Worm (Caenorhabditis elegans) whole organism, midembryonic: ENCODE data around the gene saps-1.

Experiments used
- T22C8.4 ChIP-seq: fragments of 200-800 bp; sonication (Bioruptor generic); IDR thresholded peaks from 2 replicates; pipeline ENCODE4 v1.3.6; 2022; ENCODE audit warnings: missing genetic modification characterization, missing compliant biosample characterization
- cog-1 ChIP-seq: sonication (generic microtip); optimal IDR thresholded peaks from 2 replicates; lab custom pipeline; 2016; ENCODE audit warnings: missing genetic modification characterization, missing compliant biosample characterization
- flt-1 ChIP-seq: fragments of 200-800 bp; sonication (Bioruptor generic); IDR thresholded peaks from 2 replicates; pipeline ENCODE4 v1.3.6; 2022; ENCODE audit warnings: missing genetic modification characterization, missing compliant biosample characterization
- klf-2 ChIP-seq: fragments of 200-800 bp; sonication (Bioruptor generic); conservative IDR thresholded peaks from 2 replicates; pipeline ENCODE4 v1.3.6; 2022; ENCODE audit warnings: missing genetic modification reagents, missing genetic modification characterization, missing compliant biosample characterization
- med-1 ChIP-seq: sonication (generic microtip); optimal IDR thresholded peaks from 2 replicates; lab custom pipeline; 2017; ENCODE audit warnings: missing genetic modification characterization, mild to moderate bottlenecking, missing compliant biosample characterization, antibody characterized with exemption, missing genetic modification reagents; ENCODE audit not compliant: insufficient read depth
- ref-1 ChIP-seq: fragments of 200-800 bp; sonication (Bioruptor generic); conservative IDR thresholded peaks from 2 replicates; pipeline ENCODE4 v1.3.6; 2022; ENCODE audit warnings: missing genetic modification reagents, missing genetic modification characterization, missing compliant biosample characterization
- tab-1 ChIP-seq: fragments of 200-800 bp; sonication (Bioruptor generic); IDR thresholded peaks from 2 replicates; pipeline ENCODE4 v1.3.6; 2022; ENCODE audit warnings: missing genetic modification characterization, missing compliant biosample characterization
- ztf-23 ChIP-seq: fragments of 200-800 bp; sonication (Bioruptor generic); IDR thresholded peaks from 2 replicates; pipeline ENCODE4 v1.3.6; 2022; ENCODE audit warnings: missing genetic modification reagents, missing genetic modification characterization, missing compliant biosample characterization
- ztf-29 ChIP-seq: fragments of 200-800 bp; sonication (Bioruptor generic); IDR thresholded peaks from 2 replicates; pipeline ENCODE4 v1.3.6; 2022; ENCODE audit warnings: missing genetic modification reagents, missing genetic modification characterization, missing compliant biosample characterization

Gene saps-1

DNA sequence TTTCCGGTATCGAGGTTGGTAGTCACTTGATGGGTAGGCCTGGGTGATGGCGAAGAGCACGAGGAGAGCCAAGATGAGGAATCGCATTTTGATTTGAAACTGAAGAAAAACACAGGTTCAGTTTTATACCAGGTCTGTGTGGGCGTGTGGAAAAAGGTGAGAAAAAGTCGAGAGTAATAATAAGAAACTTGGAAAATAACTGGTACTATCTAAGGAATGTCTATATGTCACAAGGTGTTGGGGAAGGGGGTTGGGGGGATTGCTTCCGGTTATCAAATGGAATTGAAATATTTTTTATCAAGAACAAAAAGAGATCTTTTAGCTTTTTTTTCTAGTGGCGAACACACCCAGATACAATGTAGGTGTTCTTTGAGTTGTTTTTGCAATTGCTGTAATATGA is 22.1 kb downstream of the saps-1 start, which contains the start of gene nlp-51:
Gene nlp-51 (minus strand): TSS at position 101 of the 400 bp plus-strand sequence.
- TF ChIP-seq ref-1 (GFP tag; lab: Robert Waterston, UW) (no peak), ztf-29 (GFP tag; lab: Robert Waterston, UW) (no peak), klf-2 (GFP tag; lab: Robert Waterston, UW) (no peak)

DNA sequence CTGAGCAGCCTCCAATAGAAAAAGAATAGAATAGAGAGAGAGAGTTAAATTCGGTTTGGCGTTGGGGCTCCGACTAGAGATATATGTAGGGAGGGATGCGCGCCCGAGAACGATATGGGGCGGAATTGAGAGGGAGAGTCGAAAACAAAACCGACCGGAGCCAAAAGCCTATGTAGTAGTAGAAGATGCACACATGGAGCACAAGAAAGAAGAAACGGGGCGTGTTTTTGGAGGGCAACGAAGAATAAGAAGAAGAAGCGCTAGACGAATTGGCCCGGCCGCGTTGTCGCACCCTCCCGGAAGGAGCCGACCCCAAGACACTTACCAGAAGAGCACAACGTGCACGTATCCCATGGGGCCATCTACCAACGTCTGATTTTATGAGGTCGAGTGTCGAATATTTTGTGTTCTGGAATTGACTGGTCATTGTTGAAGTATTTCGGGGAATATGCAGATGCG is 31.6 kb downstream of the saps-1 start, which contains the start of gene tag-180:
Gene tag-180 (minus strand): TSS at position 409 of the 459 bp plus-strand sequence.
- TF ChIP-seq flt-1, result no peak
- TF ChIP-seq cog-1 (tag; lab: Kevin White, UChicago), result no peak
- TF ChIP-seq med-1 (GFP tag; lab: Kevin White, UChicago), result no peak
- TF ChIP-seq tab-1, result no peak
- TF ChIP-seq ref-1 (GFP tag; lab: Robert Waterston, UW), result no peak
- no peak for TF ChIP-seq ztf-23 (GFP tag; lab: Robert Waterston, UW)
- no peak for TF ChIP-seq ztf-29 (GFP tag; lab: Robert Waterston, UW)
- TF ChIP-seq klf-2 (GFP tag; lab: Robert Waterston, UW), result no peak
- TF ChIP-seq T22C8.4 (GFP tag; lab: Robert Waterston, UW), result no peak

DNA sequence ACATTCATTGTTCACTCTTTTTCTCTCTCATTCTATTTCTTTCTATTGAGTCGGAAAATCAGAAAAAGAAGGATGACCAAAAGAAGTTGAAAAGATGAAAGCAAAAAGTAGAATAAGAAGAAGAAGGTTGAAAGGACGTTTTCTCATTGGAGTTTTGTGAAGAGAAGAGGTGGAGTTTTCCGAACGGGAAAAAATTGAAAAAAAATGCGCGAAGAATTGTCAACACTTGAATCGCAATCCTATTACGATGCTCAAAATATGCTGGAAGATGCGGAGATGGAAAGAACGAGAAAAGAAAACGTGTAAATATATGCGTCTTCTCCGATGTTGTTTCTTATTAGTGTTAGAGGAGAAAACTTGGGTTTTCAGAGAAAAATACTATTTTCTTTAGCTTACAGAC is 35.9 kb downstream of the saps-1 start:
- TF ChIP-seq ztf-29 (GFP tag; lab: Robert Waterston, UW), result no peak
- TF ChIP-seq ztf-23 (GFP tag; lab: Robert Waterston, UW), result no peak
- no peak for TF ChIP-seq klf-2 (GFP tag; lab: Robert Waterston, UW)
- TF ChIP-seq ref-1 (GFP tag; lab: Robert Waterston, UW), result no peak
- no peak for TF ChIP-seq flt-1
- TF ChIP-seq med-1 (GFP tag; lab: Kevin White, UChicago), result no peak
- TF ChIP-seq cog-1 (tag; lab: Kevin White, UChicago), result no peak
- no peak for TF ChIP-seq tab-1
- TF ChIP-seq T22C8.4 (GFP tag; lab: Robert Waterston, UW), result no peak

DNA sequence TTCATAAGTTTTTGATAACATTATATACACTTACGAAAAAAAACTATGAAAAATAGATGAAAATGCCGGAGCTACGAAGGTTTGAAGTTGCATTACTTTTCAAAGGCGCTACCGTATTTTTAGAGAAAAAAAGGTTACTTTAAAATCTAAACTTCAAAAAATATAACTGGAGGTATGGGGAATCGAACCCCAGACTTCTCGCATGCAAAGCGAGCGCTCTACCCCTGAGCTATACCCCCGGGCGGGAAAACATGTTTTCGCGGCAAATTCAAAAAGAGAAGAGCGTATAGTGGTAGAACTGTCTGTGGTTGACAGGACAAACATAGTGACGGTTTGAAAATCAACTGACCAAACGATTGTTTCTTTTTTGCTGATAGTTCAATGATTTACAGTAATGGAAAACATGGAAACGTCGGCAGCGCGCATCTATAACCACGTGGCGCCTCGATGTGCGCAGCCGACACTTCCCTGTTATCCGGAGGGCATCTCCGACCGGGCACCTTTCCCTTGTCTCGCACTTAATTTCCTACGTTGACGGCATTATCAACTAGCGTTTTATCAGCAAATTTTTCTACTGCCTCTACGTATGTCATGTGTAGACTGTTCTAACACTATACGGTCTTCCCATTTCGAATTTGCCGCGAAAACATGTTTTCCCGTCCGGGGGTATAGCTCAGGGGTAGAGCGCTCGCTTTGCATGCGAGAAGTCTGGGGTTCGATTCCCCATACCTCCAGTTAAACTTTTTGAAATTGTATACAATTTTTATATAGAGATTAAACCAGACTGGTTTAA is 36.6 kb downstream of the saps-1 start:
- TF ChIP-seq med-1 (GFP tag; lab: Kevin White, UChicago) (no peak), ztf-23 (GFP tag; lab: Robert Waterston, UW) (no peak), ref-1 (GFP tag; lab: Robert Waterston, UW) (no peak), ztf-29 (GFP tag; lab: Robert Waterston, UW) (no peak), tab-1 (no peak), flt-1 (no peak), T22C8.4 (GFP tag; lab: Robert Waterston, UW) (no peak), klf-2 (GFP tag; lab: Robert Waterston, UW) (no peak), cog-1 (tag; lab: Kevin White, UChicago) (no peak)

DNA sequence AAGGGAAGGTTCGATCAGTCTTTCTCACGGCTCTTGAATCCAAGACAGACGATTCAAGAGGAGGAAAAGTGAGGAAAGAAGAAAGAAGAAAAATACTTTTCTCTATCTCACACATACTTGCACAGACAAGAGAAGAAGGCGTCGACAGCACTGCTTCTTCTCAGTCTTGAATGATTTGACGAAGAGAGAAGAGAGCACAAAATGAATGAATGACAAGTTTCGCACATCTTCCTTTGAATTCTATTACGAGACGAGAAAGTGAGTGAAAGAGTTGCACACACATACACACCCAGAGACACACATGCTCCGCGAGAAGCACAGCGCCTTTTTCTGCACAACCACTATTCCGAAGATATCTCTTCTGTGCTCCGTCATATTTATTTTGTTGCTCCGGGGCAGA is 38.2 kb downstream of the saps-1 start:
- TF ChIP-seq cog-1 (tag; lab: Kevin White, UChicago), result no peak
- TF ChIP-seq ref-1 (GFP tag; lab: Robert Waterston, UW), result no peak
- no peak for TF ChIP-seq klf-2 (GFP tag; lab: Robert Waterston, UW)
- no peak for TF ChIP-seq T22C8.4 (GFP tag; lab: Robert Waterston, UW)
- TF ChIP-seq flt-1, result no peak
- no peak for TF ChIP-seq tab-1
- no peak for TF ChIP-seq ztf-29 (GFP tag; lab: Robert Waterston, UW)
- no peak for TF ChIP-seq med-1 (GFP tag; lab: Kevin White, UChicago)
- no peak for TF ChIP-seq ztf-23 (GFP tag; lab: Robert Waterston, UW)

DNA sequence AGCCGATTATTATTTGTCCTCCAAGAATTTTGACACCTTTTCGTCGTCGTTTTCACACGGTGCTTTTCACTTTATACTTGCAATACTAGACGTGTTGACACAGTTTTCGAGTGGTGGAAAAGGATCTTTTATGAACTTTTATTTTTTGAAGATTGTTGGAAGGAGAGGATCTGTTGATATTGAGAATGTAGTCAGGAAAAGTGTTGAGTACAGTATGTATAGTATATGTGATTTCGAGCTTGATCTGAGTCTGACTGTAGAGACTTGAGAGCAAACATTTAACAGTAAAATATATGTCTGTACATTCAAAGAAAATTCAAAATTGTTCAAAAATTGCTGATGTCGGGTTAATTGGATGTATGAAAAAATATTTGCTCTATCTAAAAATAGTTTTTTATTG is 38.7 kb downstream of the saps-1 start:
- TF ChIP-seq med-1 (GFP tag; lab: Kevin White, UChicago) (no peak), klf-2 (GFP tag; lab: Robert Waterston, UW) (no peak), ztf-29 (GFP tag; lab: Robert Waterston, UW) (no peak), T22C8.4 (GFP tag; lab: Robert Waterston, UW) (no peak), tab-1 (no peak), flt-1 (no peak), cog-1 (tag; lab: Kevin White, UChicago) (no peak), ztf-23 (GFP tag; lab: Robert Waterston, UW) (no peak), ref-1 (GFP tag; lab: Robert Waterston, UW) (no peak)

DNA sequence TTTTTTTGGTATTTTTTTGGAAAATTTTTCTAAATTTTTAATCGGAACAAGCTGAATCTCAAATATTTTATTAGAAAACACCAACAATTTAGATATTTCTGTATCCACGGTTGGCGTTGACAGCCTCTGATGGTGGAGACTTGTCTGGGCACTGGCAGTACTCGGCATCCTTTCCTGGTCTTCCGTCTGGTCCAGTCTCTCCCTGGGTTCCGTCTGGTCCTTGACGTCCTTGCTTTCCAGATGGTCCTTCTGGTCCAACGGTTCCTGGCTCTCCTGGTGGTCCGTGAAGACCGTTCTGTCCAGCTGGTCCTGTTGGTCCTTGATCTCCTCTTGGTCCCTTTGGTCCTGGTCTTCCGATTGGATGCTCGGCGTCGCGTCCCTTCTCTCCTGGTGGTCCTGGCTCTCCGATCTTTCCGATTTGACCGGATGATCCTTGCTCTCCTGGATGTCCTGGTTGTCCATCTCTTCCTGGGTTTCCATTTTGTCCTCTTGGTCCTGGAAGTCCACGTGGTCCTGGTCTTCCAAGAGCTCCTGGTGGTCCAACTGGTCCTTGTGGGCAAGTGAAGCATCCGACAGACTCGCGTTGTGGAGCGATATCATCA is 39.3 kb downstream of the saps-1 start:
- TF ChIP-seq T22C8.4 (GFP tag; lab: Robert Waterston, UW) (no peak), med-1 (GFP tag; lab: Kevin White, UChicago) (no peak), tab-1 (no peak), ztf-29 (GFP tag; lab: Robert Waterston, UW) (no peak), ref-1 (GFP tag; lab: Robert Waterston, UW) (no peak), klf-2 (GFP tag; lab: Robert Waterston, UW) (no peak), flt-1 (no peak), cog-1 (tag; lab: Kevin White, UChicago) (no peak), ztf-23 (GFP tag; lab: Robert Waterston, UW) (no peak)

DNA sequence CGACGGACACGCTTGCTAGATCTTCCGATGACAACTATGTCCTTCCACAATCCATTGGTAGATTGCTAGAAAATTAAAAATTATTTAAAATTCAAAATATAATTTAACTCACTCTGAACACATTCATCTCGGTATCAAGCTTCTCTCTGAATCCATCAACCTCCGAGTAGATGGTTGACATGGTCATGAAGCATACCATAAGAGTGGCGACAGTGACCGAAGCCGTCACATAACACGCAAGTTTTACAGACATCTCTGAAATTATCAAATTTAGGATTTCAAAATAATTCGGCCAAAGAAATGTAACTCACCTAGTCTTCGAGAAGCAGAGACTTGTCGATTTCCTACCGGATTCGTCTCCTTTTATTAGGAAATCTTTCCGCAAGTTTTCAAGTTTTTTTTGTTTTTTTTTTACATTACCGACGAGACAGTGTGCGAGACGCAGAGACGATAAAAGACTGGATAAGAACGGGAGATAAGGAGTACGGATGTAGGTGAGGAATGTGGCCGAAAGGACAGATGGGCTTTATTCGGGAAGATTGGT is 40.1 kb downstream of the saps-1 start, which contains the start of gene sqt-1:
Gene sqt-1 (minus strand): TSS at position 341 of the 544 bp plus-strand sequence.
- TF ChIP-seq ztf-29 (GFP tag; lab: Robert Waterston, UW) (no peak), tab-1 (no peak), cog-1 (tag; lab: Kevin White, UChicago) (no peak)

DNA sequence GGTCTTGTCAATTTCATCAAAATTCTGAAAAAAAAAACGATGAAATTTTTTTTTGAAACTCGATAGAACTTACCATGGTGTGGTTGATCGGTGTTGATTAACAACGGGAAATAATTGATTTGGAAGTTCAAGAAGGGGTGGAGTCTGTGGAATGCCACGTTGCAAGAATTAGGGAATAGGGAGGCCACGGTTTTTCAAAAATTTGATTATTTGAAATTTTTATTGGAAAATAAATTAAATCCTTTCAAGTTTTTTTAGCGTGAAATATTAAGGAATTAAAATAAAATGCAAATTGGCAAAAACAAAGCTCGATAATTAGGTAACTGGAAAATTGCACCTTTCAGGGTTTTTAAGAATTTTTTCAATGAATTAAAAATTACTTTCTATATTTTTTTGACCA is 42.0 kb downstream of the saps-1 start, which contains the start of gene rmd-3:
Gene rmd-3 (minus strand): TSS at position 101 of the 400 bp plus-strand sequence.
- no peak for TF ChIP-seq med-1 (GFP tag; lab: Kevin White, UChicago)
- TF ChIP-seq ztf-23 (GFP tag; lab: Robert Waterston, UW), result no peak
- no peak for TF ChIP-seq ref-1 (GFP tag; lab: Robert Waterston, UW)
- no peak for TF ChIP-seq ztf-29 (GFP tag; lab: Robert Waterston, UW)
- no peak for TF ChIP-seq tab-1
